Worm (Caenorhabditis elegans) whole organism, L4 larva: Measurements from ENCODE around the gene C08B6.5.

Source experiments
- F44E2.7 ChIP-seq: fragments of 200-800 bp; sonication (Bioruptor generic); IDR thresholded peaks from 2 replicates; pipeline ENCODE4 v2.1.2; 2022; ENCODE audit warnings: missing genetic modification characterization, missing compliant biosample characterization
- daf-19 ChIP-seq: fragments of 200-800 bp; sonication (Bioruptor generic); conservative IDR thresholded peaks from 2 replicates; pipeline ENCODE4 v1.3.6; 2022; ENCODE audit warnings: missing genetic modification characterization, missing compliant biosample characterization
- fos-1 ChIP-seq: fragments of 150-350 bp; optimal IDR thresholded peaks from 2 replicates; lab custom pipeline; 2014; ENCODE audit warnings: missing biosample characterization, missing genetic modification characterization
- lsy-2 ChIP-seq, 2 experiments: fragments of 150-350 bp in 1 of 2; sonication (generic microtip) in 1 of 2; optimal IDR thresholded peaks; 2 replicates each; lab custom pipeline; 2014 to 2017; ENCODE audit warnings: missing biosample characterization in 2 of 2, missing genetic modification characterization in 2 of 2
- mep-1 ChIP-seq: fragments of 150-350 bp; sonication (generic microtip); optimal IDR thresholded peaks from 3 replicates; lab custom pipeline; 2014; ENCODE audit warnings: missing biosample characterization, missing genetic modification characterization
- nhr-237 ChIP-seq: sonication (generic microtip); optimal IDR thresholded peaks from 2 replicates; lab custom pipeline; 2017; ENCODE audit warnings: missing biosample characterization, missing genetic modification characterization
- nhr-25 ChIP-seq: sonication (generic microtip); optimal IDR thresholded peaks from 2 replicates; lab custom pipeline; 2017; ENCODE audit warnings: missing genetic modification characterization, mild to moderate bottlenecking, missing compliant biosample characterization, antibody characterized with exemption, moderate library complexity, borderline replicate concordance; ENCODE audit not compliant: insufficient read depth
- tag-97 ChIP-seq: fragments of 200-800 bp; sonication (Bioruptor generic); IDR thresholded peaks from 2 replicates; pipeline ENCODE4 v1.3.6; 2022; ENCODE audit warnings: missing genetic modification characterization, missing compliant biosample characterization
- unc-39 ChIP-seq: sonication (generic microtip); optimal IDR thresholded peaks from 2 replicates; lab custom pipeline; 2017; ENCODE audit warnings: missing biosample characterization, missing genetic modification characterization

DNA sequence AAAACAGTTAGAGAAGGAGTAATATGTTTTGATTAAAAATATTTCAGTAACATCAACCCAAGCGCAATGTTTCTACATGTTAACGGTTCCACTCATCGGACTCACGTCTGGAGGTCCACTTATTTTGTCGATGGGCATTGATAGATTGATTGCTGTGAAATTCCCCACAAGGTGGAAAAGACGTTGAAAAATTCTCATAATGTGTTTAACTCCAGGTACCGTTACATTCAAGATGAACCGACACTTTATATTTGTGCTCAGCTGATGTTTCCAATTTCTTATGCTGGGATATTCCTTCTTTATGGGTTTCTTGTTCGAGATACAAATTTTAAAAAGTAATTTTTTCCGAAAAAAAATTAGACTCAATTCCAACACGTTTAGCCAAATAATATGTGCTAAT lies 35.5 kb downstream of the C08B6.5 start:
- TF ChIP-seq nhr-25 (tag; lab: Kevin White, UChicago) = no peak
- no peak for TF ChIP-seq nhr-237 (tag; lab: Kevin White, UChicago)
- TF ChIP-seq tag-97 (GFP tag; lab: Robert Waterston, UW) = no peak
- no peak for TF ChIP-seq F44E2.7
- no peak for TF ChIP-seq lsy-2 (tag; optimal IDR thresholded peaks at IDR 0.05; lab: Kevin White, UChicago)
- no peak for TF ChIP-seq fos-1 (tag; lab: Kevin White, UChicago)
- TF ChIP-seq unc-39 = no peak
- no peak for TF ChIP-seq mep-1 (tag; lab: Kevin White, UChicago)
- TF ChIP-seq daf-19 (GFP tag; lab: Robert Waterston, UW) = no peak
